Fruit fly (Drosophila melanogaster): Measurements from ENCODE around the gene CASK.
A peak's percentile ranks its signal among the peaks of the same experiment; 100 is the strongest.

CASK gene

DNA sequence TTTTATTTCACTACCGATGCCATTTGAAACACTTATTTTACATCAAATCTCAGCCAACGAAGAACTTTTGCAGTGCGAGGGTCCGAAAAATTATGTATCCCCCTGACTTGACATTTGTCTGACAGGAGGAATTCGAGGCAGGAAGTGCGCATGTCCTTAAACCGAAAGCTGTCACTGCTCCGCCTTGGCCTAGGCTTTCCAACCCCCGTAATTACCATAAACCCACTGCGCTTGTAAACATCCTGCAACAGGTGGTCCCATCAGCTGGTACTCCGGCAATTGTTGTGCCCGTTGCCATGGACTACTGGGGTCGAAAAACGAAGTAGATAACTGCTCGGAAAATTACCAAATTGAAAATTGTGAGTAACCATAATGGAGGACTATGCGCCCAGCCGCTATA is 46.7 kb downstream of the CASK start, which contains the start of the genes GABA-B-R2 and CG6800:
Gene GABA-B-R2, minus strand, starts transcription at position 75 of the 400 bp plus-strand sequence.
Gene CG6800, plus strand, starts transcription at position 373 of the 400 bp plus-strand sequence.
- TF ChIP-seq OdsH (GFP tag; optimal IDR thresholded peaks at IDR 0.05) (no peak), Sox102F (GFP tag; optimal IDR thresholded peaks at IDR 0.05) (no peak), CG11294 (GFP tag; IDR thresholded peaks at IDR 0.05) (no peak), Eip78C (GFP tag) (no peak), Hr38 (GFP tag; optimal IDR thresholded peaks at IDR 0.05) (no peak), achi (GFP tag; optimal IDR thresholded peaks at IDR 0.05) (peak; percentile 65), CG8319 (GFP tag; optimal IDR thresholded peaks at IDR 0.05) (no peak), esn (GFP tag; optimal IDR thresholded peaks at IDR 0.05) (no peak), net (GFP tag; optimal IDR thresholded peaks at IDR 0.05) (no peak)

DNA sequence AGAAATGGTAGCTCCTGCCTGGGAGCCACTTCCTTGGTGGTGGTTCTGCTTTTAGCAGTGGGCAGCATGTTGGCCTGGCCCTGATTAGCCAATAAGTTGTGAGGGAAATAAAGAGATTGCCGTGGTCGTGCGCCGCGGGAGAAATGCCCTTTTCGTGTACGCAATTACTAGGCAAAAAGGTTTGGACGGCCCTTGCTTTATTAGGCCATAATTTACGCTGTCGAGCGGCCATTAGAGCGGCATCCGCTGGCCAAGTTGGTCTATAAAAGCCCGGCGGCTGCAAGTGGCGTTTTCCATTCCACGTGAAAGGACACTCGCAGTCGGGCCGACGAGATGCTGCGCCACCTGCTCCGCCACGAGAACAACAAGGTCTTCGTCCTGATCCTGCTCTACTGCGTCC is 53.3 kb downstream of the CASK start, which contains the start of gene Burs:
Gene Burs, plus strand, starts transcription at position 301 of the 400 bp plus-strand sequence.
- TF ChIP-seq Hr39 (GFP tag; optimal IDR thresholded peaks at IDR 0.05) (no peak), CG9139 (GFP tag; optimal IDR thresholded peaks at IDR 0.05) (no peak), CG8319 (GFP tag; optimal IDR thresholded peaks at IDR 0.05) (no peak), Blimp-1 (GFP tag; optimal IDR thresholded peaks at IDR 0.05) (no peak), Sox102F (GFP tag; optimal IDR thresholded peaks at IDR 0.05) (no peak), CG6163 (GFP tag; IDR thresholded peaks at IDR 0.05) (no peak), Gug (GFP tag; IDR thresholded peaks at IDR 0.05) (no peak), Sox15 (GFP tag; optimal IDR thresholded peaks at IDR 0.05) (no peak), CG11762 (GFP tag; optimal IDR thresholded peaks at IDR 0.05; ENCODE audit: insufficient read depth) (no peak), salr (GFP tag; optimal IDR thresholded peaks at IDR 0.05) (no peak), CG31627 (GFP tag; optimal IDR thresholded peaks at IDR 0.05) (no peak), Hr4 (GFP tag; optimal IDR thresholded peaks at IDR 0.05) (no peak), spab (GFP tag; optimal IDR thresholded peaks at IDR 0.05) (no peak)

DNA sequence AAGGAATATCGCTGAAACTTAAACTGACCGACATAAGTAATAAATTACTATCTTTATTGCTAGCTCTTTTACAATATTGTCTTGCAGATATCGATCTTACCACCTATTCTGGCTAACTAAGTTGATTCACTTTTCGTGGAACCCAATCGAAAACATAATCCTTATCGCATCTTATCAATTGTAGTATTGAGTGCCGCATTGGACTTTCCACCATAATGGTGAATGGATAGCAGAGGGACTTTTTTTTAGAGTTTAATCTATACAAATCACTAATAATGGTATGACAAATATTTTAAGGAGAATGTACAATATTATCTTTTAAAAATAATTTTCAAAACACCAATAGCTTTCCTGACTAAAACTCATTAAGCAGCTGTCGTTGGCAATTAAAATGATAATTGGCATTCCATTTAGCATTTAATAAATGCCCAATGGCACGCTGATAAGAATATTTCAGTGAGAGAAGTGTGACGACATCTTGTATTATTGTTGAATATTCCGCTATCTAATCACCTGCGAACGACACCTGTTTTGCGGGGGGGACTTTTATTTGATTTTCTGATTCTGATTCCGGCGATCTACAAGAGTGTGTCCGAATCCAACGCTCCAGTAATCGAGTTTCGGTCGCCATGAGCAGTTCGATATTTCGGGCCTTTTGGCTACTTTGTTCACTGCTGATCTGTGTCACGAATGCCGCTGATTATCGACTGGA is 64.2 kb downstream of the CASK start, which contains the start of gene CG42335:
Gene CG42335, plus strand, starts transcription at position 620 of the 712 bp plus-strand sequence.
- no peak for TF ChIP-seq Smox (GFP tag; optimal IDR thresholded peaks at IDR 0.05)
- TF ChIP-seq fd59A (GFP tag; optimal IDR thresholded peaks at IDR 0.05): no peak
- TF ChIP-seq Sox14 (GFP tag; optimal IDR thresholded peaks at IDR 0.05): no peak
- TF ChIP-seq CG16779 (tag; optimal IDR thresholded peaks at IDR 0.05): no peak
- TF ChIP-seq Eip93F (GFP tag; optimal IDR thresholded peaks at IDR 0.05): peak; percentile 60
- no peak for TF ChIP-seq dac (GFP tag; optimal IDR thresholded peaks at IDR 0.05)
- TF ChIP-seq Hr39 (GFP tag; optimal IDR thresholded peaks at IDR 0.05): no peak
- TF ChIP-seq vri (GFP tag; optimal IDR thresholded peaks at IDR 0.05): peak; percentile 81
- TF ChIP-seq CG8632 (GFP tag; optimal IDR thresholded peaks at IDR 0.05): no peak

- no peak for TF ChIP-seq CG7368 (GFP tag; optimal IDR thresholded peaks at IDR 0.05)
- no peak for TF ChIP-seq esn (GFP tag; optimal IDR thresholded peaks at IDR 0.05)
- TF ChIP-seq Smox (GFP tag; optimal IDR thresholded peaks at IDR 0.05): no peak
- TF ChIP-seq CG11762 (GFP tag; optimal IDR thresholded peaks at IDR 0.05; ENCODE audit: insufficient read depth): no peak
- TF ChIP-seq Sox15 (GFP tag; optimal IDR thresholded peaks at IDR 0.05): no peak
- TF ChIP-seq fd85E (GFP tag; optimal IDR thresholded peaks at IDR 0.05): no peak
- no peak for TF ChIP-seq CG11294 (GFP tag; IDR thresholded peaks at IDR 0.05)
- no peak for TF ChIP-seq fkh (GFP tag; optimal IDR thresholded peaks at IDR 0.05)
- no peak for TF ChIP-seq CG6276 (GFP tag; optimal IDR thresholded peaks at IDR 0.05)
- TF ChIP-seq vri (GFP tag; optimal IDR thresholded peaks at IDR 0.05): no peak
- TF ChIP-seq CG10669 (GFP tag; optimal IDR thresholded peaks at IDR 0.05): no peak
- TF ChIP-seq CG32006 (GFP tag; optimal IDR thresholded peaks at IDR 0.05): no peak
- no peak for TF ChIP-seq pdm3 (GFP tag; optimal IDR thresholded peaks at IDR 0.05)
- TF ChIP-seq Lpt (GFP tag; optimal IDR thresholded peaks at IDR 0.05): no peak
- no peak for TF ChIP-seq Ets21C (GFP tag; optimal IDR thresholded peaks at IDR 0.05)
- no peak for TF ChIP-seq Eip78C (GFP tag)
- TF ChIP-seq acj6 (GFP tag; optimal IDR thresholded peaks at IDR 0.05): no peak
- TF ChIP-seq Hr39 (GFP tag; optimal IDR thresholded peaks at IDR 0.05): no peak
Observed at dm6 chr3R:21757550-21757949, 64.9 kb downstream of the CASK start.

Measured in whole organism, prepupa.